Fruit fly (Drosophila melanogaster) whole organism, wandering third instar larva: ENCODE results near the gene CG14017.

Experiments used
- CG32264 ChIP-seq: fragments of 200-800 bp; sonication (Bioruptor generic); optimal IDR thresholded peaks from 2 replicates; lab custom pipeline; 2016; ENCODE audit warnings: missing biosample characterization, missing genetic modification characterization
- Dfd ChIP-seq: fragments of >200 bp; optimal IDR thresholded peaks from 2 replicates; lab custom pipeline; 2017; ENCODE audit warnings: missing biosample characterization, missing genetic modification characterization
- HLH106 ChIP-seq: fragments of 200-800 bp; optimal IDR thresholded peaks from 3 replicates; lab custom pipeline; 2019; ENCODE audit warnings: missing biosample characterization, mild to moderate bottlenecking, missing genetic modification characterization, moderate library complexity
- OdsH ChIP-seq: fragments of 200-800 bp; sonication (Bioruptor generic); optimal IDR thresholded peaks from 2 replicates; lab custom pipeline; 2016; ENCODE audit warnings: missing biosample characterization, mild to moderate bottlenecking, missing genetic modification characterization
- Sp1 ChIP-seq: fragments of 200-800 bp; sonication (Bioruptor generic); optimal IDR thresholded peaks from 3 replicates; lab custom pipeline; 2019; ENCODE audit warnings: missing biosample characterization, mild to moderate bottlenecking, missing genetic modification characterization, moderate library complexity
- Vsx2 ChIP-seq: fragments of 200-300, 225-300 bp; sonication (Bioruptor generic); optimal IDR thresholded peaks from 2 replicates; lab custom pipeline; 2018; ENCODE audit warnings: missing biosample characterization, missing genetic modification characterization; ENCODE audit not compliant: partially characterized antibody
- fru ChIP-seq: fragments of 200-800 bp; sonication (Bioruptor generic); optimal IDR thresholded peaks from 3 replicates; lab custom pipeline; 2016; ENCODE audit warnings: missing biosample characterization, mild to moderate bottlenecking, missing genetic modification characterization
- lola ChIP-seq: fragments of >200 bp; optimal IDR thresholded peaks from 2 replicates; lab custom pipeline; 2017; ENCODE audit warnings: missing biosample characterization, missing genetic modification characterization
- psq ChIP-seq: fragments of 200-800 bp; sonication (Bioruptor generic); optimal IDR thresholded peaks from 3 replicates; lab custom pipeline; 2017; ENCODE audit warnings: missing biosample characterization, mild to moderate bottlenecking, missing genetic modification characterization, moderate library complexity
- sage ChIP-seq: fragments of 200-800 bp; sonication (Bioruptor generic); optimal IDR thresholded peaks from 2 replicates; lab custom pipeline; 2016; ENCODE audit warnings: missing biosample characterization, mild to moderate bottlenecking, missing genetic modification characterization
- sv ChIP-seq: fragments of 200-800 bp; sonication (Bioruptor generic); optimal IDR thresholded peaks from 3 replicates; lab custom pipeline; 2016; ENCODE audit warnings: missing biosample characterization, missing genetic modification characterization
- tai ChIP-seq: sonication (Bioruptor generic); optimal IDR thresholded peaks from 2 replicates; lab custom pipeline; 2016; ENCODE audit warnings: missing biosample characterization, missing genetic modification characterization
- usp ChIP-seq: fragments of >200 bp; optimal IDR thresholded peaks from 2 replicates; lab custom pipeline; 2017; ENCODE audit warnings: missing biosample characterization, missing genetic modification characterization
- woc ChIP-seq: sonication (Bioruptor generic); optimal IDR thresholded peaks from 2 replicates; lab custom pipeline; 2016; ENCODE audit warnings: missing biosample characterization, mild to moderate bottlenecking, missing genetic modification characterization

dm6 chr2L:5569503-5569902 is 15.8 kb downstream of the CG14017 start:
- TF ChIP-seq Sp1 (no peak), tai (GFP tag; lab: Kevin White, UChicago) (no peak), OdsH (peak; percentile 23), usp (no peak), fru (GFP tag; lab: Kevin White, UChicago) (peak; percentile 40), CG32264 (GFP tag; lab: Kevin White, UChicago) (no peak), lola (GFP tag; lab: Kevin White, UChicago) (no peak), sv (no peak), psq (GFP tag; lab: Kevin White, UChicago) (no peak), HLH106 (tag; lab: Kevin White, UChicago) (peak; percentile 54), sage (GFP tag; lab: Kevin White, UChicago) (no peak), woc (GFP tag; lab: Kevin White, UChicago) (no peak), Dfd (peak; percentile 53), Vsx2 (no peak)
